Fruit fly (Drosophila melanogaster) whole organism, prepupa: ENCODE data around the gene senju.

Experiments
- CG10631 ChIP-seq: fragments of 200-800 bp; sonication (Bioruptor generic); optimal IDR thresholded peaks from 2 replicates; lab custom pipeline; 2016; ENCODE audit warnings: missing biosample characterization, missing genetic modification characterization
- CG16779 ChIP-seq: fragments of 200-800 bp; sonication (Bioruptor generic); optimal IDR thresholded peaks from 3 replicates; lab custom pipeline; 2017; ENCODE audit warnings: missing biosample characterization, mild to moderate bottlenecking, missing genetic modification characterization
- CG3032 ChIP-seq: fragments of 200-800 bp; optimal IDR thresholded peaks from 2 replicates; lab custom pipeline; 2019; ENCODE audit warnings: missing biosample characterization, mild to moderate bottlenecking, missing genetic modification characterization, moderate library complexity
- CG31627 ChIP-seq: fragments of 200-800 bp; sonication (Bioruptor generic); optimal IDR thresholded peaks from 3 replicates; lab custom pipeline; 2016; ENCODE audit warnings: missing biosample characterization, missing genetic modification characterization
- Ets21C ChIP-seq: fragments of 200-800 bp; sonication (Bioruptor generic); optimal IDR thresholded peaks from 3 replicates; lab custom pipeline; 2016; ENCODE audit warnings: missing biosample characterization, missing genetic modification characterization
- Lpt ChIP-seq: fragments of 200-800 bp; sonication (Bioruptor generic); optimal IDR thresholded peaks from 3 replicates; lab custom pipeline; 2016; ENCODE audit warnings: missing biosample characterization, missing genetic modification characterization
- Sox15 ChIP-seq: fragments of 200-800 bp; sonication (Bioruptor generic); optimal IDR thresholded peaks from 3 replicates; lab custom pipeline; 2016; ENCODE audit warnings: missing biosample characterization, missing genetic modification characterization
- cyc ChIP-seq: fragments of 200-800 bp; sonication (Bioruptor generic); optimal IDR thresholded peaks from 3 replicates; lab custom pipeline; 2016; ENCODE audit warnings: missing biosample characterization, missing genetic modification characterization
- pdm3 ChIP-seq: fragments of 200-800 bp; sonication (Bioruptor generic); optimal IDR thresholded peaks from 3 replicates; lab custom pipeline; 2016; ENCODE audit warnings: missing biosample characterization, missing genetic modification characterization
- vri ChIP-seq: fragments of 200-800 bp; sonication (Bioruptor generic); optimal IDR thresholded peaks from 3 replicates; lab custom pipeline; 2016; ENCODE audit warnings: missing biosample characterization, mild to moderate bottlenecking, missing genetic modification characterization

- no peak for TF ChIP-seq Sox15 (GFP tag; lab: Kevin White, UChicago)
- no peak for TF ChIP-seq CG16779
- TF ChIP-seq cyc, result no peak
- no peak for TF ChIP-seq Ets21C (GFP tag; lab: Kevin White, UChicago)
- no peak for TF ChIP-seq Lpt (GFP tag; lab: Kevin White, UChicago)
- no peak for TF ChIP-seq CG10631 (GFP tag; lab: Kevin White, UChicago)
- no peak for TF ChIP-seq CG31627 (GFP tag; lab: Kevin White, UChicago)
- no peak for TF ChIP-seq pdm3
- TF ChIP-seq vri, result no peak
- TF ChIP-seq CG3032 (tag; lab: Kevin White, UChicago), result no peak
These were observed 24.6 kb upstream of the senju start, which contains the start of gene vkg for dm6 chr2L:5028091-5028490.
